Fruit fly (Drosophila melanogaster) whole organism, embryonic: ENCODE results near the gene CG32720.
A peak's percentile ranks its signal among the peaks of the same experiment; 100 is the strongest.

Source experiments
- ATbp ChIP-seq: fragments of 200-800 bp; sonication (Bioruptor generic); optimal IDR thresholded peaks from 2 replicates; lab custom pipeline; 2017; ENCODE audit warnings: missing biosample characterization, mild to moderate bottlenecking, missing genetic modification characterization, missing genetic modification reagents
- Abd-B ChIP-seq: fragments of 200-800 bp; sonication (Bioruptor generic); optimal IDR thresholded peaks from 2 replicates; lab custom pipeline; 2018; ENCODE audit warnings: missing biosample characterization, mild to moderate bottlenecking, missing genetic modification characterization, moderate library complexity
- CG10979 ChIP-seq: fragments of 200-800 bp; sonication (Bioruptor generic); optimal IDR thresholded peaks from 2 replicates; lab custom pipeline; 2018; ENCODE audit warnings: missing biosample characterization, mild to moderate bottlenecking, missing genetic modification characterization, moderate library complexity
- CG11456 ChIP-seq: fragments of 200-800 bp; sonication (Bioruptor generic); IDR thresholded peaks from 3 replicates; pipeline ENCODE4 v1.3.6; 2022; ENCODE audit warnings: missing biosample characterization, missing genetic modification characterization
- CG12769 ChIP-seq: fragments of 200-800 bp; sonication (Bioruptor generic); optimal IDR thresholded peaks from 2 replicates; lab custom pipeline; 2019; ENCODE audit warnings: missing biosample characterization, mild to moderate bottlenecking, missing genetic modification characterization, moderate library complexity
- CG13424 ChIP-seq: fragments of 200-800 bp; sonication (Bioruptor generic); optimal IDR thresholded peaks from 2 replicates; lab custom pipeline; 2019; ENCODE audit warnings: missing biosample characterization, mild to moderate bottlenecking, missing genetic modification characterization, moderate library complexity
- CG15514 ChIP-seq: fragments of 200-800 bp; sonication (Bioruptor generic); optimal IDR thresholded peaks from 3 replicates; lab custom pipeline; 2017; ENCODE audit warnings: missing biosample characterization, missing genetic modification characterization, mild to moderate bottlenecking, moderate library complexity, missing genetic modification reagents
- CG1603 ChIP-seq: fragments of 200-800 bp; sonication (Bioruptor generic); optimal IDR thresholded peaks from 2 replicates; lab custom pipeline; 2019; ENCODE audit warnings: missing biosample characterization, mild to moderate bottlenecking, missing genetic modification characterization, moderate library complexity
- CG16779 ChIP-seq: fragments of 200-800 bp; sonication (Bioruptor generic); IDR thresholded peaks from 2 replicates; pipeline ENCODE4 v1.3.6; 2022; ENCODE audit warnings: missing biosample characterization, missing genetic modification characterization
- CG17186 ChIP-seq: fragments of 200-800 bp; sonication (Bioruptor generic); optimal IDR thresholded peaks from 3 replicates; lab custom pipeline; 2017; ENCODE audit warnings: missing biosample characterization, missing genetic modification reagents, missing genetic modification characterization
- CG17385 ChIP-seq: fragments of 200-800 bp; sonication (Bioruptor generic); optimal IDR thresholded peaks from 3 replicates; lab custom pipeline; 2018; ENCODE audit warnings: missing biosample characterization, mild to moderate bottlenecking, missing genetic modification characterization
- CG2129 ChIP-seq: fragments of 200-800 bp; sonication (Bioruptor generic); IDR thresholded peaks from 2 replicates; pipeline ENCODE4 v1.3.6; 2022; ENCODE audit warnings: missing biosample characterization, missing genetic modification characterization; ENCODE audit not compliant: partially characterized antibody
- CG2199 ChIP-seq: fragments of 200-800 bp; sonication (Bioruptor generic); IDR thresholded peaks from 3 replicates; pipeline ENCODE4 v1.3.6; 2022; ENCODE audit warnings: missing biosample characterization, missing genetic modification characterization
- CG31388 ChIP-seq: fragments of 200-800 bp; sonication (Bioruptor generic); optimal IDR thresholded peaks from 2 replicates; lab custom pipeline; 2016; ENCODE audit warnings: missing biosample characterization, missing genetic modification characterization
- CG3281 ChIP-seq: fragments of 200-800 bp; sonication (Bioruptor generic); optimal IDR thresholded peaks from 3 replicates; lab custom pipeline; 2017; ENCODE audit warnings: missing biosample characterization, mild to moderate bottlenecking, missing genetic modification characterization
- CG34376 ChIP-seq: fragments of 200-800 bp; sonication (Bioruptor generic); optimal IDR thresholded peaks from 2 replicates; lab custom pipeline; 2018; ENCODE audit warnings: missing biosample characterization, mild to moderate bottlenecking, missing genetic modification characterization
- CG4404 ChIP-seq: fragments of 200-800 bp; sonication (Bioruptor generic); IDR thresholded peaks from 2 replicates; pipeline ENCODE4 v1.3.6; 2022; ENCODE audit warnings: missing biosample characterization, missing genetic modification characterization
- CG6689 ChIP-seq: fragments of 200-800 bp; sonication (Bioruptor generic); IDR thresholded peaks from 2 replicates; pipeline ENCODE4 v1.3.6; 2022; ENCODE audit warnings: missing biosample characterization, missing genetic modification characterization
- CG7745 ChIP-seq: fragments of 200-800 bp; sonication (Bioruptor generic); optimal IDR thresholded peaks from 2 replicates; lab custom pipeline; 2018; ENCODE audit warnings: missing biosample characterization, mild to moderate bottlenecking, missing genetic modification characterization, moderate library complexity
- CG8281 ChIP-seq: fragments of 200-800 bp; sonication (Bioruptor generic); optimal IDR thresholded peaks from 2 replicates; lab custom pipeline; 2018; ENCODE audit warnings: missing biosample characterization, mild to moderate bottlenecking, missing genetic modification characterization, moderate library complexity
- D19B ChIP-seq: fragments of 200-800 bp; sonication (Bioruptor generic); optimal IDR thresholded peaks from 2 replicates; lab custom pipeline; 2017; ENCODE audit warnings: missing biosample characterization, mild to moderate bottlenecking, missing genetic modification characterization
- Dfd ChIP-seq, 2 experiments: fragments of >200 bp; optimal IDR thresholded peaks; 2 replicates each; lab custom pipeline; 2017; ENCODE audit warnings: missing biosample characterization in 2 of 2, missing genetic modification characterization in 2 of 2
- Eip74EF ChIP-seq, 2 experiments: fragments of 200-800 bp in 1 of 2; fragments of >200 bp in 1 of 2; sonication (Bioruptor generic) in 1 of 2; optimal IDR thresholded peaks; 2 replicates each; lab custom pipeline; 2017 to 2019; ENCODE audit warnings: missing biosample characterization in 2 of 2, missing genetic modification characterization in 2 of 2, mild to moderate bottlenecking in 1 of 2, moderate library complexity in 1 of 2
- Ets65A ChIP-seq: fragments of 200-800 bp; sonication (Bioruptor generic); peaks from one replicate; lab custom pipeline; 2016; ENCODE audit warnings: missing biosample characterization, missing genetic modification characterization
- H15 ChIP-seq: fragments of 200-800 bp; sonication (Bioruptor generic); IDR thresholded peaks from 3 replicates; pipeline ENCODE4 v1.3.6; 2022; ENCODE audit warnings: missing biosample characterization, missing genetic modification characterization
- HLH3B ChIP-seq: fragments of 200-800 bp; sonication (Bioruptor generic); IDR thresholded peaks from 2 replicates; pipeline ENCODE4 v1.3.6; 2022; ENCODE audit warnings: missing biosample characterization, missing genetic modification characterization
- Hand ChIP-seq: fragments of 200-800 bp; sonication (Bioruptor generic); optimal IDR thresholded peaks from 2 replicates; lab custom pipeline; 2017; ENCODE audit warnings: mild to moderate bottlenecking, missing biosample characterization, missing genetic modification reagents, missing genetic modification characterization
- Max ChIP-seq: fragments of 200-800 bp; sonication (Bioruptor generic); optimal IDR thresholded peaks from 2 replicates; lab custom pipeline; 2016; ENCODE audit warnings: missing biosample characterization, mild to moderate bottlenecking, missing genetic modification characterization
- Mrtf ChIP-seq: fragments of 200-800 bp; sonication (Bioruptor generic); IDR thresholded peaks from 3 replicates; pipeline ENCODE4 v1.3.6; 2022; ENCODE audit warnings: missing biosample characterization, missing genetic modification characterization
- NfI ChIP-seq: fragments of 200-800 bp; sonication (Bioruptor generic); optimal IDR thresholded peaks from 3 replicates; lab custom pipeline; 2018; ENCODE audit warnings: missing biosample characterization, mild to moderate bottlenecking, missing genetic modification characterization, moderate library complexity
- Tbp ChIP-seq: fragments of >200 bp; optimal IDR thresholded peaks from 2 replicates; lab custom pipeline; 2018; ENCODE audit warnings: missing biosample characterization, missing genetic modification characterization
- ac ChIP-seq: fragments of 200-800 bp; sonication (Bioruptor generic); optimal IDR thresholded peaks from 3 replicates; lab custom pipeline; 2017; ENCODE audit warnings: missing biosample characterization, mild to moderate bottlenecking, missing genetic modification characterization
- ara ChIP-seq: fragments of 200-800 bp; sonication (Bioruptor generic); IDR thresholded peaks from 2 replicates; pipeline ENCODE4 v1.3.6; 2022; ENCODE audit warnings: missing biosample characterization, missing genetic modification characterization
- btn ChIP-seq: fragments of 200-800 bp; sonication (Bioruptor generic); optimal IDR thresholded peaks from 2 replicates; lab custom pipeline; 2016; ENCODE audit warnings: missing biosample characterization, missing genetic modification characterization
- dysf ChIP-seq: fragments of 200-800 bp; sonication (Bioruptor generic); IDR thresholded peaks from 3 replicates; pipeline ENCODE4 v1.3.6; 2022; ENCODE audit warnings: missing biosample characterization, missing genetic modification characterization
- gce ChIP-seq: fragments of 200-800 bp; sonication (Bioruptor generic); IDR thresholded peaks from 3 replicates; pipeline ENCODE4 v1.3.6; 2022; ENCODE audit warnings: missing biosample characterization, missing genetic modification characterization
- gem ChIP-seq: fragments of 200-800 bp; sonication (Bioruptor generic); optimal IDR thresholded peaks from 2 replicates; lab custom pipeline; 2019; ENCODE audit warnings: missing biosample characterization, mild to moderate bottlenecking, missing genetic modification characterization, moderate library complexity
- gsb ChIP-seq: fragments of 200-800 bp; sonication (Bioruptor generic); IDR thresholded peaks from 2 replicates; pipeline ENCODE4 v1.3.6; 2022; ENCODE audit warnings: missing biosample characterization, missing genetic modification characterization
- ham ChIP-seq: fragments of 200-800 bp; sonication (Bioruptor generic); IDR thresholded peaks from 2 replicates; pipeline ENCODE4 v1.3.6; 2022; ENCODE audit warnings: missing biosample characterization, missing genetic modification characterization
- nerfin-2 ChIP-seq: fragments of 200-800 bp; sonication (Bioruptor generic); IDR thresholded peaks from 2 replicates; pipeline ENCODE4 v1.3.6; 2022; ENCODE audit warnings: missing biosample characterization, missing genetic modification characterization; ENCODE audit not compliant: partially characterized antibody
- oc ChIP-seq: fragments of 200-800 bp; sonication (Bioruptor generic); optimal IDR thresholded peaks from 2 replicates; lab custom pipeline; 2018; ENCODE audit warnings: missing biosample characterization, mild to moderate bottlenecking, missing genetic modification characterization, moderate library complexity
- run ChIP-seq: fragments of 200-800 bp; sonication (Bioruptor generic); optimal IDR thresholded peaks from 3 replicates; lab custom pipeline; 2018; ENCODE audit warnings: missing biosample characterization, mild to moderate bottlenecking, missing genetic modification characterization
- sens ChIP-seq: fragments of 200-800 bp; sonication (Bioruptor generic); peaks from one replicate; lab custom pipeline; 2016; ENCODE audit warnings: missing biosample characterization, missing genetic modification characterization
- slbo ChIP-seq: fragments of 200-800 bp; sonication (Bioruptor generic); IDR thresholded peaks from 2 replicates; pipeline ENCODE4 v1.3.6; 2022; ENCODE audit warnings: missing biosample characterization, missing genetic modification characterization
- tll ChIP-seq, 2 experiments: fragments of 200-800 bp in 1 of 2; fragments of >200 bp in 1 of 2; sonication (Bioruptor generic) in 1 of 2; optimal IDR thresholded peaks; 2 replicates each; lab custom pipeline; 2017 to 2019; ENCODE audit warnings: missing biosample characterization in 2 of 2, missing genetic modification characterization in 2 of 2, mild to moderate bottlenecking in 1 of 2, moderate library complexity in 1 of 2
- usp ChIP-seq: fragments of >200 bp; optimal IDR thresholded peaks from 2 replicates; lab custom pipeline; 2017; ENCODE audit warnings: missing biosample characterization, missing genetic modification characterization
- z ChIP-seq: fragments of 200-800 bp; sonication (Bioruptor generic); IDR thresholded peaks from 3 replicates; pipeline ENCODE4 v1.3.6; 2022; ENCODE audit warnings: missing biosample characterization, missing genetic modification characterization

Gene CG32720

DNA sequence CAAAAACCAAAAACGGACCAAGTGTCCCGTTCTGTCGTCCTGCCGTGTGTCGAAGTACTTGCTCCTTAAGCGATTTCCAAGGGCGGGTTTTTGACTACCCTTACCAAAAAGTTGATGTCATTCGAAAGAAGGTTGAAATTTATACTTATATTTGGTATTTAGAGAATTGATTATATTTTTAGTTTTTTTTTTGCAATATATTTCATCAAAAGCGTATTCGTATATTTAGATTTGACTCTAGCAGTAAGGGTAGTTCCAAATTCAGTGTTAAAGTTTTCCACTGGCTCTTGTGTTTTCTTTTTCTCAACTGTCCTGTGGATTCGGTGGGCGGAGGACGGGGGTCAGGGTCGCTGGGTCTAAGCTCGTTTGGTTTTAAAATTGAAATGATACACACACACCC is 13.9 kb upstream of the CG32720 start (continued):
- TF ChIP-seq Tbp = no peak
- TF ChIP-seq D19B (GFP tag; lab: Kevin White, UChicago) = no peak
- TF ChIP-seq CG15514 (GFP tag; lab: Kevin White, UChicago) = peak; percentile 8
- TF ChIP-seq usp (GFP tag; lab: Kevin White, UChicago) = no peak
- TF ChIP-seq CG8281 (tag; lab: Kevin White, UChicago) = no peak
- TF ChIP-seq gem (tag; lab: Kevin White, UChicago) = peak; percentile 60
- TF ChIP-seq CG34376 = no peak
- TF ChIP-seq ATbp (GFP tag; lab: Kevin White, UChicago) = peak; percentile 13
- peak; percentile 41 for TF ChIP-seq CG13424 (tag; lab: Kevin White, UChicago)
- peak; percentile 16 for TF ChIP-seq CG17385
- TF ChIP-seq, all 482 proteins: peak for 93

DNA sequence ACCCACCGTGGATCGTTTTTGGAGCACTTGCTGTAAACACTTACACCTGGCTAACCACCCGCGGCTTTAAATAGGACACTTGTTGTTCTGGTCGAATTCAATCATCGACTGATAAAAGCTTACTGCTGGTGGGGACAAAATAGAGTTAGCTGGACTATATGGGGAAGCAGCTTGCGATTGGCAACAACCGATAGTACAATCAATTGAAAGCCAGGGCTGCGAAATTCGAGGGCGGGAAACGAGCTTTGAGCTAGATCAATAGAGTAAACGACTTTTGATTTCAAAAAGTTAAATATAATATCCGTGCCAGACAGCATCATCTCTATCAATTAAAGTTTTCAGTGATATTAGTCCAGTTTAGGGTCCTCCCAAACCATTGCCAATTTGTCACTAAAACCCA is 11.1 kb upstream of the CG32720 start, which contains the start of gene CG32719:
Gene CG32719 (minus strand): TSS at position 101 of the 400 bp plus-strand sequence.
- TF ChIP-seq Eip74EF (GFP tag; optimal IDR thresholded peaks at IDR 0.05; lab: Kevin White, UChicago) = no peak
- TF ChIP-seq Max = no peak
- TF ChIP-seq CG15514 (GFP tag; lab: Kevin White, UChicago) = no peak
- TF ChIP-seq NfI = no peak
- TF ChIP-seq HLH3B = no peak
- no peak for TF ChIP-seq Mrtf
- peak; percentile 30 for TF ChIP-seq Ets65A (GFP tag; lab: Kevin White, UChicago)
- peak; percentile 45 for TF ChIP-seq sens (GFP tag; lab: Kevin White, UChicago)
- no peak for TF ChIP-seq CG7745 (tag; lab: Kevin White, UChicago)

DNA sequence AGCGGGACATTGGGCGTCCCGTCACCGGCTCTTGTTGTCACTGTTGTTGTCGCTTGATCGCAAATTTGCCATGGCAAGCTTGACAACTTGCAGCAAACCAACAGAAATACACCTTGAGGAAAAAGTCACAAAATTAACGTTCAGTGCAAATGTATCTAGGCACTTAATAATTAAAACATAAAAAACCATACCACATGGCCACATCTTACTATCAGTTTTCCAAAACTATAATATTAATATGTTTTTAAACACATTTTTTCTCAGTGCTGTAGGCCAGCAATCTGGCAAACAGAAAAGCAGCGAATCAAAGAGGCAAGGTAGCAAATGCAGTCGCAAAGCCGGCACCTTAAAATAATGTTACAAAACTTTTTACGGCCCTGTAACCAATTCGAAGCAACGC is 9.6 kb upstream of the CG32720 start:
- TF ChIP-seq CG1603 (tag; lab: Kevin White, UChicago) = no peak
- TF ChIP-seq sens (GFP tag; lab: Kevin White, UChicago) = peak; percentile 19

DNA sequence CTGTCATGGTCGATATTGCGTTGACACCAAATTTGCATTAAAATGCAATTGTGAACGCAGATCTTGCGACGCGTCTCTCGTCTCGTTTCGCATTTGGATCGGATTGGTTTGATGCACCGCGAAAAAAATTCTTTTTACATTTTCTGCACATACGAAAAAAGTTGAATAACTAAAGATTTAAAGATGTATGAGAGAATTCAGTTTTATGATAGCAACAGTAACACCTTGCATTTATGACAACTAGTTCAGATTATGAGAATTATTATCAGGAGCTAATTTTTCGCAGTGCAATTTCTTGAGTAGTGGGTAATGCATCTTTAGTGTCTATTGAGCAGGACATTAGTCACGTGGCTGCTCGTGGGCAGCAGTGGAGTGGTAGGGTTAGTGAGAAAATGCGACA is 7.1 kb upstream of the CG32720 start:
- TF ChIP-seq H15 (GFP tag; lab: Robert Waterston, UW) (no peak), slbo (GFP tag; lab: Robert Waterston, UW) (no peak), gce (GFP tag; lab: Robert Waterston, UW) (no peak), CG4404 (GFP tag; lab: Robert Waterston, UW) (peak; percentile 11; the same call in 1 of the 2 replicates), ham (GFP tag; lab: Robert Waterston, UW) (no peak), oc (tag; lab: Kevin White, UChicago) (no peak), Abd-B (GFP tag; lab: Kevin White, UChicago) (no peak), CG10979 (tag; lab: Kevin White, UChicago) (peak; percentile 9), CG16779 (no peak), CG3281 (GFP tag; lab: Kevin White, UChicago) (no peak), CG31388 (GFP tag; lab: Kevin White, UChicago) (no peak), ara (GFP tag; lab: Robert Waterston, UW) (no peak), z (no peak), CG2129 (GFP tag; lab: Robert Waterston, UW) (no peak), Dfd (GFP tag; optimal IDR thresholded peaks at IDR 0.05; lab: Kevin White, UChicago) (no peak), CG2199 (GFP tag; lab: Robert Waterston, UW) (no peak), CG1603 (tag; lab: Kevin White, UChicago) (peak; percentile 41), tll (GFP tag; optimal IDR thresholded peaks at IDR 0.05; lab: Kevin White, UChicago) (no peak), ac (GFP tag; lab: Kevin White, UChicago) (no peak), CG11456 (no peak), CG6689 (GFP tag; lab: Robert Waterston, UW) (no peak), CG17186 (GFP tag; lab: Kevin White, UChicago) (no peak), gsb (no peak), btn (GFP tag; lab: Kevin White, UChicago) (no peak), Hand (GFP tag; lab: Kevin White, UChicago) (no peak), gem (tag; lab: Kevin White, UChicago) (peak; percentile 14), dysf (GFP tag; lab: Robert Waterston, UW) (no peak), CG12769 (tag; lab: Kevin White, UChicago) (no peak), run (tag; lab: Kevin White, UChicago) (no peak), nerfin-2 (GFP tag; lab: Robert Waterston, UW) (no peak)
